In genomic region chr2L:1651053-1651452, dm6 we compare ENCODE assay signal across 1 fruit fly cellular context.
TF ChIP-seq lines count a peak whose summit lies in the region.

Gene chinmo, plus strand, starts transcription at chr2L:1651258.

TF ChIP-seq in whole organism, embryonic, 481 proteins besides CTCF, POLR2A, EP300 and RAD21 (continued from another document and continues in another):
- 0 out of 2 replicates have a peak, but pooled peaks have one; percentile 19 for TF ChIP-seq ara (GFP tag; IDR thresholded peaks at IDR 0.05; lab: Robert Waterston, UW)
- TF ChIP-seq CG17186 (GFP tag; optimal IDR thresholded peaks at IDR 0.05; lab: Kevin White, UChicago), result no peak
- no peak for TF ChIP-seq mld (GFP tag; IDR thresholded peaks at IDR 0.05; lab: Robert Waterston, UW; ENCODE audit: partially characterized antibody)
- no peak for TF ChIP-seq emc (GFP tag; optimal IDR thresholded peaks at IDR 0.05; lab: Kevin White, UChicago)
- TF ChIP-seq CG6854 (GFP tag; optimal IDR thresholded peaks at IDR 0.05; lab: Kevin White, UChicago), result no peak
- peak; percentile 1 for TF ChIP-seq lilli (GFP tag; optimal IDR thresholded peaks at IDR 0.05; lab: Kevin White, UChicago)
- no peak for TF ChIP-seq tap (tag; optimal IDR thresholded peaks at IDR 0.05; lab: Kevin White, UChicago)
- TF ChIP-seq CG7271 (tag; optimal IDR thresholded peaks at IDR 0.05; lab: Kevin White, UChicago), result no peak
- TF ChIP-seq sens-2 (GFP tag; IDR thresholded peaks at IDR 0.05; lab: Robert Waterston, UW), result no peak
- peak; percentile 70 for TF ChIP-seq Deaf1 (tag; optimal IDR thresholded peaks at IDR 0.05; lab: Kevin White, UChicago)
- TF ChIP-seq CG1529 (GFP tag; optimal IDR thresholded peaks at IDR 0.05; lab: Kevin White, UChicago), result no peak
- TF ChIP-seq rib (GFP tag; IDR thresholded peaks at IDR 0.05; lab: Robert Waterston, UW), result peak; percentile 68; the same call in 1 of the 2 replicates
- 0 out of 3 replicates have a peak, but pooled peaks have one; percentile 21 for TF ChIP-seq so (GFP tag; IDR thresholded peaks at IDR 0.05; lab: Robert Waterston, UW)
- TF ChIP-seq CG31224 (GFP tag; IDR thresholded peaks at IDR 0.05; lab: Robert Waterston, UW), result no peak
- peak; percentile 17 for TF ChIP-seq CG5180 (GFP tag; optimal IDR thresholded peaks at IDR 0.05; lab: Kevin White, UChicago)
- TF ChIP-seq Mrtf (GFP tag; IDR thresholded peaks at IDR 0.05; lab: Robert Waterston, UW), result no peak
- TF ChIP-seq jigr1 (GFP tag; IDR thresholded peaks at IDR 0.05; lab: Robert Waterston, UW), result no peak
- TF ChIP-seq CG15601 (tag; optimal IDR thresholded peaks at IDR 0.05; lab: Kevin White, UChicago), result no peak
- peak; percentile 24 for TF ChIP-seq CG34376 (GFP tag; optimal IDR thresholded peaks at IDR 0.05; lab: Kevin White, UChicago)
- no peak for TF ChIP-seq CG3163 (GFP tag; optimal IDR thresholded peaks at IDR 0.05; lab: Kevin White, UChicago)
- TF ChIP-seq CG5953 (GFP tag; IDR thresholded peaks at IDR 0.05; lab: Robert Waterston, UW), result no peak
- no peak for TF ChIP-seq NK7.1 (GFP tag; optimal IDR thresholded peaks at IDR 0.05; lab: Kevin White, UChicago)
- peak; percentile 19; the same call in 1 of the 2 replicates for TF ChIP-seq CG32532 (GFP tag; IDR thresholded peaks at IDR 0.05; lab: Robert Waterston, UW)
- TF ChIP-seq CG10543 (GFP tag; optimal IDR thresholded peaks at IDR 0.05; lab: Kevin White, UChicago), result peak; percentile 56
- no peak for TF ChIP-seq MESR4 (GFP tag; optimal IDR thresholded peaks at IDR 0.05; lab: Kevin White, UChicago)
- no peak for TF ChIP-seq schlank (tag; optimal IDR thresholded peaks at IDR 0.05; lab: Kevin White, UChicago)
- TF ChIP-seq corto (GFP tag; optimal IDR thresholded peaks at IDR 0.05; lab: Kevin White, UChicago), result no peak
- TF ChIP-seq repo (GFP tag; optimal IDR thresholded peaks at IDR 0.05; lab: Kevin White, UChicago), result no peak
- no peak for TF ChIP-seq NC2α (GFP tag; optimal IDR thresholded peaks at IDR 0.05; lab: Kevin White, UChicago)
- TF ChIP-seq CG2199 (GFP tag; IDR thresholded peaks at IDR 0.05; lab: Robert Waterston, UW), result 0 out of 3 replicates have a peak, but pooled peaks have one; percentile 38
- TF ChIP-seq CG34422 (GFP tag; IDR thresholded peaks at IDR 0.05; lab: Robert Waterston, UW), result peak; percentile 51; the same call in 1 of the 3 replicates
- TF ChIP-seq CG10366 (GFP tag; IDR thresholded peaks at IDR 0.05; lab: Robert Waterston, UW), result 0 out of 2 replicates have a peak, but pooled peaks have one; percentile 11
- TF ChIP-seq CG8765 (GFP tag; IDR thresholded peaks at IDR 0.05; lab: Robert Waterston, UW), result no peak
- peak; percentile 79 for TF ChIP-seq ci (GFP tag; IDR thresholded peaks at IDR 0.05; lab: Robert Waterston, UW)
- peak; percentile 41 for TF ChIP-seq caup (GFP tag; optimal IDR thresholded peaks at IDR 0.05; lab: Kevin White, UChicago; ENCODE audit: severe bottlenecking)
- no peak for TF ChIP-seq Dip3 (GFP tag; optimal IDR thresholded peaks at IDR 0.05; lab: Kevin White, UChicago)
- no peak for TF ChIP-seq Sin3A (optimal IDR thresholded peaks at IDR 0.05; lab: Kevin White, UChicago)
- TF ChIP-seq CG13775 (GFP tag; optimal IDR thresholded peaks at IDR 0.05; lab: Kevin White, UChicago), result no peak
- TF ChIP-seq CG4328 (GFP tag; optimal IDR thresholded peaks at IDR 0.05; lab: Kevin White, UChicago), result no peak
- TF ChIP-seq CG18764 (GFP tag; optimal IDR thresholded peaks at IDR 0.05; lab: Kevin White, UChicago), result no peak
- no peak for TF ChIP-seq CG16815 (GFP tag; optimal IDR thresholded peaks at IDR 0.05; lab: Kevin White, UChicago)
- TF ChIP-seq fd102C (GFP tag; optimal IDR thresholded peaks at IDR 0.05; lab: Kevin White, UChicago), result no peak
- TF ChIP-seq Ets97D (GFP tag; optimal IDR thresholded peaks at IDR 0.05; lab: Kevin White, UChicago), result no peak
- peak in 1 of 2 experiments; percentile 25 for TF ChIP-seq Eip74EF (GFP tag; optimal IDR thresholded peaks at IDR 0.05; lab: Kevin White, UChicago)
- TF ChIP-seq CG11695 (GFP tag; IDR thresholded peaks at IDR 0.05; lab: Robert Waterston, UW), result 0 out of 3 replicates have a peak, but pooled peaks have one; percentile 28
- no peak for TF ChIP-seq CG7963 (GFP tag; IDR thresholded peaks at IDR 0.05; lab: Robert Waterston, UW; ENCODE audit: partially characterized antibody)
- no peak for TF ChIP-seq btn (GFP tag; optimal IDR thresholded peaks at IDR 0.05; lab: Kevin White, UChicago)
- TF ChIP-seq vnd (GFP tag; IDR thresholded peaks at IDR 0.05; lab: Robert Waterston, UW; ENCODE audit: partially characterized antibody), result no peak
- no peak for TF ChIP-seq CG12942 (GFP tag; optimal IDR thresholded peaks at IDR 0.05; lab: Kevin White, UChicago)
- TF ChIP-seq CG17328 (GFP tag; IDR thresholded peaks at IDR 0.05; lab: Robert Waterston, UW), result 0 out of 2 replicates have a peak, but pooled peaks have one; percentile 24
- no peak for TF ChIP-seq zen (tag; optimal IDR thresholded peaks at IDR 0.05; lab: Kevin White, UChicago)
- no peak for TF ChIP-seq Fer3 (tag; optimal IDR thresholded peaks at IDR 0.05; lab: Kevin White, UChicago)
- no peak for TF ChIP-seq CG11723 (GFP tag; optimal IDR thresholded peaks at IDR 0.05; lab: Kevin White, UChicago)
- TF ChIP-seq Trl (optimal IDR thresholded peaks at IDR 0.05; lab: Kevin White, UChicago), result peak; percentile 82 to 94
- peak; percentile 16 for TF ChIP-seq Trl (GFP tag; optimal IDR thresholded peaks at IDR 0.05; lab: Kevin White, UChicago)
- TF ChIP-seq bbx (GFP tag; IDR thresholded peaks at IDR 0.05; lab: Robert Waterston, UW; ENCODE audit: partially characterized antibody), result peak; percentile 49; the same call in 1 of the 2 replicates
- no peak for TF ChIP-seq nau (GFP tag; optimal IDR thresholded peaks at IDR 0.05; lab: Kevin White, UChicago)
- no peak for TF ChIP-seq CG12744 (GFP tag; optimal IDR thresholded peaks at IDR 0.05; lab: Kevin White, UChicago)
- TF ChIP-seq fd3F (GFP tag; optimal IDR thresholded peaks at IDR 0.05; lab: Kevin White, UChicago), result no peak
- peak in 1 of 2 experiments; percentile 17 for TF ChIP-seq Hr51 (GFP tag; optimal IDR thresholded peaks at IDR 0.05; lab: Kevin White, UChicago)
- TF ChIP-seq H15 (GFP tag; IDR thresholded peaks at IDR 0.05; lab: Robert Waterston, UW), result no peak
- TF ChIP-seq CG10321 (GFP tag; IDR thresholded peaks at IDR 0.05; lab: Robert Waterston, UW), result peak; percentile 25; the same call in 1 of the 2 replicates
- TF ChIP-seq hb (GFP tag; IDR thresholded peaks at IDR 0.05; lab: Robert Waterston, UW; ENCODE audit: partially characterized antibody), result no peak
- no peak for TF ChIP-seq CG6683 (GFP tag; optimal IDR thresholded peaks at IDR 0.05; lab: Kevin White, UChicago)
- no peak for TF ChIP-seq Dref (GFP tag; IDR thresholded peaks at IDR 0.05; lab: Robert Waterston, UW)
- peak; percentile 22 for TF ChIP-seq gro (GFP tag; optimal IDR thresholded peaks at IDR 0.05; lab: Kevin White, UChicago)
- no peak for TF ChIP-seq dysf (GFP tag; IDR thresholded peaks at IDR 0.05; lab: Robert Waterston, UW)
- TF ChIP-seq CG12219 (GFP tag; optimal IDR thresholded peaks at IDR 0.05; lab: Kevin White, UChicago), result no peak
- TF ChIP-seq lbe (GFP tag; optimal IDR thresholded peaks at IDR 0.05; lab: Kevin White, UChicago), result no peak
- TF ChIP-seq ATbp (GFP tag; optimal IDR thresholded peaks at IDR 0.05; lab: Kevin White, UChicago), result no peak
- no peak for TF ChIP-seq CG2129 (GFP tag; IDR thresholded peaks at IDR 0.05; lab: Robert Waterston, UW; ENCODE audit: partially characterized antibody)
- no peak for TF ChIP-seq Vsx1 (GFP tag; optimal IDR thresholded peaks at IDR 0.05; lab: Kevin White, UChicago)
- no peak for TF ChIP-seq CG10959 (GFP tag; IDR thresholded peaks at IDR 0.05; lab: Robert Waterston, UW)
- no peak for TF ChIP-seq CG14710 (tag; optimal IDR thresholded peaks at IDR 0.05; lab: Kevin White, UChicago)
- peak; percentile 14 for TF ChIP-seq CG17359 (tag; optimal IDR thresholded peaks at IDR 0.05; lab: Kevin White, UChicago)
- peak; percentile 23; the same call in 1 of the 2 replicates for TF ChIP-seq onecut (GFP tag; IDR thresholded peaks at IDR 0.05; lab: Robert Waterston, UW)
- 0 out of 2 replicates have a peak, but pooled peaks have one; percentile 42 for TF ChIP-seq ato (GFP tag; IDR thresholded peaks at IDR 0.05; lab: Robert Waterston, UW; ENCODE audit: partially characterized antibody)
- TF ChIP-seq pzg (GFP tag; optimal IDR thresholded peaks at IDR 0.05; lab: Kevin White, UChicago), result no peak
- peak; percentile 9 for TF ChIP-seq HmgZ (tag; optimal IDR thresholded peaks at IDR 0.05; lab: Kevin White, UChicago)
- no peak for TF ChIP-seq org-1 (GFP tag; optimal IDR thresholded peaks at IDR 0.05; lab: Kevin White, UChicago)
- peak; percentile 77 for TF ChIP-seq oc (tag; optimal IDR thresholded peaks at IDR 0.05; lab: Kevin White, UChicago)
- TF ChIP-seq Awh (GFP tag; IDR thresholded peaks at IDR 0.05; lab: Robert Waterston, UW), result peak; percentile 60; the same call in 1 of the 2 replicates
- no peak for TF ChIP-seq hkb (optimal IDR thresholded peaks at IDR 0.05; lab: Kevin White, UChicago)
- peak; percentile 22; the same call in 1 of the 2 replicates for TF ChIP-seq hkb (GFP tag; IDR thresholded peaks at IDR 0.05; lab: Robert Waterston, UW)
- no peak for TF ChIP-seq CG17612 (GFP tag; IDR thresholded peaks at IDR 0.05; lab: Robert Waterston, UW)
- no peak for TF ChIP-seq CkIIα-i1 (GFP tag; IDR thresholded peaks at IDR 0.05; lab: Robert Waterston, UW)
- TF ChIP-seq CG11696 (GFP tag; IDR thresholded peaks at IDR 0.05; lab: Robert Waterston, UW), result no peak
- TF ChIP-seq croc (GFP tag; conservative IDR thresholded peaks at IDR 0.05; lab: Robert Waterston, UW), result no peak
- TF ChIP-seq Adf1 (GFP tag; IDR thresholded peaks at IDR 0.05; lab: Robert Waterston, UW), result peak; percentile 54; the same call in 1 of the 2 replicates
- TF ChIP-seq CrebB (tag; optimal IDR thresholded peaks at IDR 0.05; lab: Kevin White, UChicago), result no peak
- TF ChIP-seq amos (GFP tag; IDR thresholded peaks at IDR 0.05; lab: Robert Waterston, UW; ENCODE audit: partially characterized antibody), result no peak; the same call in 1 of the 2 replicates
- TF ChIP-seq cas (GFP tag; IDR thresholded peaks at IDR 0.05; lab: Robert Waterston, UW), result no peak
- no peak for TF ChIP-seq lola (GFP tag; optimal IDR thresholded peaks at IDR 0.05; lab: Kevin White, UChicago)
- TF ChIP-seq CG18262 (tag; optimal IDR thresholded peaks at IDR 0.05; lab: Kevin White, UChicago), result no peak
- TF ChIP-seq dimm (GFP tag; IDR thresholded peaks at IDR 0.05; lab: Robert Waterston, UW), result no peak
- no peak for TF ChIP-seq Six4 (GFP tag; optimal IDR thresholded peaks at IDR 0.05; lab: Kevin White, UChicago)
- TF ChIP-seq peb (GFP tag; IDR thresholded peaks at IDR 0.05; lab: Robert Waterston, UW), result no peak
- peak; percentile 41 for TF ChIP-seq CG12071 (GFP tag; optimal IDR thresholded peaks at IDR 0.05; lab: Kevin White, UChicago)
- TF ChIP-seq CG18476 (GFP tag; optimal IDR thresholded peaks at IDR 0.05; lab: Kevin White, UChicago), result no peak
- no peak for TF ChIP-seq CG4730 (GFP tag; IDR thresholded peaks at IDR 0.05; lab: Robert Waterston, UW)
- no peak for TF ChIP-seq Bdp1 (GFP tag; optimal IDR thresholded peaks at IDR 0.05; lab: Kevin White, UChicago)
- TF ChIP-seq CG7839 (tag; optimal IDR thresholded peaks at IDR 0.05; lab: Kevin White, UChicago), result no peak
- TF ChIP-seq chinmo (GFP tag; IDR thresholded peaks at IDR 0.05; lab: Robert Waterston, UW; ENCODE audit: partially characterized antibody), result peak; percentile 100
- TF ChIP-seq CG1603 (tag; optimal IDR thresholded peaks at IDR 0.05; lab: Kevin White, UChicago), result no peak
- no peak for TF ChIP-seq Rx (GFP tag; IDR thresholded peaks at IDR 0.05; lab: Robert Waterston, UW)
- TF ChIP-seq Doc2 (GFP tag; IDR thresholded peaks at IDR 0.05; lab: Robert Waterston, UW), result no peak
- no peak for TF ChIP-seq CG32772 (GFP tag; IDR thresholded peaks at IDR 0.05; lab: Robert Waterston, UW)
- no peak for TF ChIP-seq CG9876 (GFP tag; optimal IDR thresholded peaks at IDR 0.05; lab: Kevin White, UChicago)
- TF ChIP-seq HLH3B (GFP tag; IDR thresholded peaks at IDR 0.05; lab: Robert Waterston, UW), result no peak
- TF ChIP-seq Lhr (GFP tag; optimal IDR thresholded peaks at IDR 0.05; lab: Kevin White, UChicago), result no peak
- TF ChIP-seq CG15269 (tag; optimal IDR thresholded peaks at IDR 0.05; lab: Kevin White, UChicago), result no peak
- no peak for TF ChIP-seq D19B (GFP tag; optimal IDR thresholded peaks at IDR 0.05; lab: Kevin White, UChicago)
- peak; percentile 48 for TF ChIP-seq yki (optimal IDR thresholded peaks at IDR 0.05; lab: Kevin White, UChicago)
- no peak for TF ChIP-seq sc (optimal IDR thresholded peaks at IDR 0.05; lab: Kevin White, UChicago)
- no peak for TF ChIP-seq sc (GFP tag; optimal IDR thresholded peaks at IDR 0.05; lab: Kevin White, UChicago)
- peak; percentile 46 for TF ChIP-seq Fer1 (GFP tag; optimal IDR thresholded peaks at IDR 0.05; lab: Kevin White, UChicago)
- no peak for TF ChIP-seq slp2 (GFP tag; optimal IDR thresholded peaks at IDR 0.05; lab: Kevin White, UChicago)
- TF ChIP-seq Hr78 (GFP tag; optimal IDR thresholded peaks at IDR 0.05; lab: Kevin White, UChicago), result no peak
- no peak for TF ChIP-seq aop (GFP tag; IDR thresholded peaks at IDR 0.05; lab: Robert Waterston, UW)
- no peak for TF ChIP-seq wdn (GFP tag; IDR thresholded peaks at IDR 0.05; lab: Robert Waterston, UW)
- no peak for TF ChIP-seq crol (GFP tag; IDR thresholded peaks at IDR 0.05; lab: Robert Waterston, UW)
- no peak for TF ChIP-seq Sry-δ (GFP tag; optimal IDR thresholded peaks at IDR 0.05; lab: Kevin White, UChicago)
- TF ChIP-seq fd96Cb (tag; optimal IDR thresholded peaks at IDR 0.05; lab: Kevin White, UChicago), result no peak
- TF ChIP-seq Hand (GFP tag; optimal IDR thresholded peaks at IDR 0.05; lab: Kevin White, UChicago), result no peak
- TF ChIP-seq CG14014 (GFP tag; IDR thresholded peaks at IDR 0.05; lab: Robert Waterston, UW), result peak; percentile 32; the same call in 1 of the 2 replicates
- no peak for TF ChIP-seq tll (GFP tag; optimal IDR thresholded peaks at IDR 0.05; lab: Kevin White, UChicago)
- TF ChIP-seq Ptx1 (GFP tag; IDR thresholded peaks at IDR 0.05; lab: Robert Waterston, UW), result no peak
- peak; percentile 18 for TF ChIP-seq B-H2 (GFP tag; optimal IDR thresholded peaks at IDR 0.05; lab: Kevin White, UChicago)
- TF ChIP-seq CG12769 (tag; optimal IDR thresholded peaks at IDR 0.05; lab: Kevin White, UChicago), result peak; percentile 33
- TF ChIP-seq ac (GFP tag; optimal IDR thresholded peaks at IDR 0.05; lab: Kevin White, UChicago), result no peak
- TF ChIP-seq unpg (GFP tag; optimal IDR thresholded peaks at IDR 0.05; lab: Kevin White, UChicago), result no peak
- TF ChIP-seq Meics (GFP tag; optimal IDR thresholded peaks at IDR 0.05; lab: Kevin White, UChicago), result peak; percentile 30
- TF ChIP-seq YL-1 (GFP tag; optimal IDR thresholded peaks at IDR 0.05; lab: Kevin White, UChicago), result no peak
